Worm (Caenorhabditis elegans): ENCODE results near the gene sop-2.

The sop-2 gene

DNA sequence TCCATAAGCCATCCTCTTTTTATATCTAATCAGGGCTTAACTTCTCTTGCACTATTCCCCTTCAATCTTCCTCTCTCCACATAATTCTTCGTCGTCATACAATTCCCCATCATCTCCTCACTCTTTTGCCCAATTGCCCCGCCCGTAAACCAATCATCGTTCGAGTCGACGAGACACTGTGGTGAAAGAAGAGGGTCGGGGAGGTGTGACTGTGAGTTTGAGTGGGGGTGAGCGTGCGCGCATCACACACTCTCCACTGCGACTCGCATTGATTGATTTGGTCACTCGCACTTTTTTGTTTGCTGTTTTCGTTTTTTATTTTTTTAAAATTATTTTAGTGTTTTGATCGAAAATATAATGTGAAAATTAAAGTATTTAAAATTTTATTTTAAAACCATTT is 592 bp upstream of the sop-2 start (continued):
- TF ChIP-seq sma-9 (GFP tag; optimal IDR thresholded peaks at IDR 0.05) (no peak), sma-9 (tag; optimal IDR thresholded peaks at IDR 0.05) (no peak), sem-4 (tag; optimal IDR thresholded peaks at IDR 0.05) (no peak), unc-55 (GFP tag; optimal IDR thresholded peaks at IDR 0.05) (peak; percentile 85), ZK546.5 (tag; optimal IDR thresholded peaks at IDR 0.05) (no peak), lin-11 (tag; optimal IDR thresholded peaks at IDR 0.05) (peak; percentile 59), skn-1 (tag; optimal IDR thresholded peaks at IDR 0.05) (no peak), peb-1 (tag; optimal IDR thresholded peaks at IDR 0.05) (no peak), aly-2 (tag; optimal IDR thresholded peaks at IDR 0.05) (no peak), nhr-11 (tag; optimal IDR thresholded peaks at IDR 0.05) (no peak), lin-39 (tag; optimal IDR thresholded peaks at IDR 0.05) (no peak)

DNA sequence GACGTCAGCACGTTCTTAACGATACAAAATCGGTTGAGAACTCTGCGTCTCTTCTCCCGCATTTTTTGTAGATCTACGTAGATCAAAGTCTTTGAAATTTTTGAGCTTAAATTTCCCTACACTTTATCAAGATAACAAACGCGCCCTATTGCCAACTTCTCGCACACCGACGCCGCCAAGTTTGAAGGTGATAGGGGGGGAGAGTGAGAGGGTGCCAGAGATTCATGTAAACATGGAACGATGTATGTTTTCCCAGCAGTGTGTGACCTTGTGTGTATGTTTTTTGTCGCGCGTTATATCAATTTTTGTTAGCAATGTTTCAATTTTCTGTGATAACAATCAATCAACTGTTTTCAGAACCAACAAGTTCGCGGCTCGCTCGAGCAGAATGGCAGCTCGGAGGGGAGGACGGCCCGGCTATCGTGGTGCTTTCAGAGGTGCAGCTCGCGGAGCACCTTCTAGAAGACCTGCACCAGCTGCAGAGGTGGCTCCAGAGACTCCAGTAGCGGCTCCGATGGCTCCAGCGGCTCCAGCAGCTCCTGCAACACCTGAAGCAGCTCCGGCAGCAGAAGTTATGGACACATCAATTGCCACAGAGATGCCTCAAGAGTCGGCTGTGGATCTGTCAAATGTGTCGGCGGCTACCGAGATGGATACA is 2.0 kb downstream of the sop-2 start:
- TF ChIP-seq R02D3.7 (tag; optimal IDR thresholded peaks at IDR 0.05), result no peak
- TF ChIP-seq ceh-82 (tag; optimal IDR thresholded peaks at IDR 0.05), result no peak
- no peak for TF ChIP-seq zag-1 (tag; optimal IDR thresholded peaks at IDR 0.05)
- no peak for TF ChIP-seq sem-4 (tag; optimal IDR thresholded peaks at IDR 0.05)
- TF ChIP-seq peb-1 (tag; optimal IDR thresholded peaks at IDR 0.05), result no peak
- TF ChIP-seq elt-3 (tag; optimal IDR thresholded peaks at IDR 0.05), result no peak
- TF ChIP-seq ztf-4 (tag; optimal IDR thresholded peaks at IDR 0.05), result no peak
- peak; percentile 24 for TF ChIP-seq unc-55 (GFP tag; optimal IDR thresholded peaks at IDR 0.05)
- no peak for TF ChIP-seq sma-3 (GFP tag; optimal IDR thresholded peaks at IDR 0.05)
- no peak for TF ChIP-seq nhr-6 (tag; optimal IDR thresholded peaks at IDR 0.05)
- TF ChIP-seq nhr-25 (tag; optimal IDR thresholded peaks at IDR 0.05), result peak; percentile 17
- peak; percentile 28 for TF ChIP-seq nhr-129 (tag; optimal IDR thresholded peaks at IDR 0.05)
- TF ChIP-seq crh-2 (tag; optimal IDR thresholded peaks at IDR 0.05), result no peak
- TF ChIP-seq lin-11 (tag; optimal IDR thresholded peaks at IDR 0.05), result no peak
- no peak for TF ChIP-seq lin-39 (tag; optimal IDR thresholded peaks at IDR 0.05)
- TF ChIP-seq sma-9 (GFP tag; optimal IDR thresholded peaks at IDR 0.05), result no peak
- no peak for TF ChIP-seq sma-9 (tag; optimal IDR thresholded peaks at IDR 0.05)

DNA sequence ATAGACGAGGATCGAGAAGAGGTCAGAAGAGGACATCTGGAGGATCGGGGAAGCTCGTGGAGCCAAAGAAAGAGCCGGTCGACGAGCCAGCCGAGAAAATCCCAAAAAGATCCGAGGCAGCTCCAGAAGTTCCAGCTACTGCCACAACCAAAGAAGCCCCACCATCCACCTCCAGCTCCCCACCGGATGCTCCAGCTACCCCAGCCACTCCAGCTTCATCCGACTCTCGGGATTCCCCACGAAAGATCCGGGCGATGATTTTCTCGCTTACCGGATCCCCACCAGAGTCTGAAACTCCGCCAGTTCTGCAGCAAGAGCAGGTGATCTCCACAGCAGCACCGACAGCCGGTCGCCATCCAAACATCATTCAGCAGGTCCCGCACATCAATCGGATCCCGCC is 3.2 kb downstream of the sop-2 start:
- TF ChIP-seq zag-1 (tag; optimal IDR thresholded peaks at IDR 0.05), result no peak
- no peak for TF ChIP-seq unc-39 (tag; optimal IDR thresholded peaks at IDR 0.05)
- no peak for TF ChIP-seq skn-1 (tag; optimal IDR thresholded peaks at IDR 0.05)

DNA sequence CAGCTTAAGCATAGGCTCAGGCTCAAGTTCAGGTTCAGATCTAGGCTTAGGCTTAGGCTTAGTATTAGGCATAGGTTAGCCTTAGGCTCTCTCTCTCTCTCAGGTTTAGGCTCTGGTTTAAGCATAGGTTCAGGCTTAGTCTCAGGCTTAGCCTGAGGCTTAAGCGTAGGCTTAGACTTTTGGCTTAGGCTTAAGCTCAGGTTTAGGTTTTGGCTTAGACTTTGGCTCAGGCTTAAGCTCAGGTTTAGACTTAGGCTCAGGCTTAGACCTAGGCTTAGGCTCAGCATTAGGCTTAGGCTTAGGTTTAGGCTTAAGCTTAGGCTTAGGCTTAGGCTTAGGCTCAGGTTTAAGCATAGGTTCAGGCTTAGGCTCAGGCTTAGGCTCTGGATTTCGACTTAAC is 4.0 kb downstream of the sop-2 start:
- no peak for TF ChIP-seq elt-1 (tag; optimal IDR thresholded peaks at IDR 0.05)
- TF ChIP-seq blmp-1 (tag; optimal IDR thresholded peaks at IDR 0.05; ENCODE audit: insufficient read depth), result no peak
- no peak for TF ChIP-seq sma-3 (GFP tag; optimal IDR thresholded peaks at IDR 0.05)
- TF ChIP-seq peb-1 (tag; optimal IDR thresholded peaks at IDR 0.05), result no peak
- TF ChIP-seq lin-13 (GFP tag; optimal IDR thresholded peaks at IDR 0.05), result no peak
- no peak for TF ChIP-seq nhr-11 (tag; optimal IDR thresholded peaks at IDR 0.05)
- TF ChIP-seq zag-1 (tag; optimal IDR thresholded peaks at IDR 0.05), result no peak
- TF ChIP-seq nhr-77 (tag; optimal IDR thresholded peaks at IDR 0.05), result no peak
- TF ChIP-seq ztf-11 (tag; optimal IDR thresholded peaks at IDR 0.05), result no peak
- no peak for TF ChIP-seq sma-9 (GFP tag; optimal IDR thresholded peaks at IDR 0.05)
- no peak for TF ChIP-seq sma-9 (tag; optimal IDR thresholded peaks at IDR 0.05)
- TF ChIP-seq F13H6.1 (tag; optimal IDR thresholded peaks at IDR 0.05), result no peak
- TF ChIP-seq skn-1 (tag; optimal IDR thresholded peaks at IDR 0.05), result no peak
- no peak for TF ChIP-seq unc-39 (tag; optimal IDR thresholded peaks at IDR 0.05)

DNA sequence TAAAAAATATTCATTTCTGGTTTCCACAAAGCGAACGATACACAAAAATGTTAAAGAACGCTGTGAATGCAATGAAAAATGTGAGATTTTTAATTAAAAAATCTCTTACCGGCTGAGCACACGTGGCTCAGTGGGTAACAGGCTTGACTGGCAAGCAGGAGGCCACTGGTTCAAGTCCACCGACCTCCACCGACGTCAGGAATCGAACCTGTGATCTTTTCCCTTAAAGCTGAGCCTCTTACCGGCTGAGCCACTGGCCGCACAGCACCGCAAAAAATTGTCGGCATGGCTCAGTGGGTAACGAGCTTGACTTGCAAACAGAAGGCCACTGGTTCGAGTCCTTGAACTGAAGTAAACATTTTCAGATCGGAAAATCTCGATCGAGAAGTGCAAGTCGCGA is 5.0 kb downstream of the sop-2 start, which contains the start of gene C44C11.6:
TSS of gene C44C11.6 (plus strand) at position 23 of the 400 bp plus-strand sequence.
- TF ChIP-seq snpc-4 (tag; optimal IDR thresholded peaks at IDR 0.05) (no peak), F13H6.1 (tag; optimal IDR thresholded peaks at IDR 0.05) (peak; percentile 5), nhr-23 (tag; optimal IDR thresholded peaks at IDR 0.05) (no peak), nhr-129 (tag; optimal IDR thresholded peaks at IDR 0.05) (peak; percentile 11)

DNA sequence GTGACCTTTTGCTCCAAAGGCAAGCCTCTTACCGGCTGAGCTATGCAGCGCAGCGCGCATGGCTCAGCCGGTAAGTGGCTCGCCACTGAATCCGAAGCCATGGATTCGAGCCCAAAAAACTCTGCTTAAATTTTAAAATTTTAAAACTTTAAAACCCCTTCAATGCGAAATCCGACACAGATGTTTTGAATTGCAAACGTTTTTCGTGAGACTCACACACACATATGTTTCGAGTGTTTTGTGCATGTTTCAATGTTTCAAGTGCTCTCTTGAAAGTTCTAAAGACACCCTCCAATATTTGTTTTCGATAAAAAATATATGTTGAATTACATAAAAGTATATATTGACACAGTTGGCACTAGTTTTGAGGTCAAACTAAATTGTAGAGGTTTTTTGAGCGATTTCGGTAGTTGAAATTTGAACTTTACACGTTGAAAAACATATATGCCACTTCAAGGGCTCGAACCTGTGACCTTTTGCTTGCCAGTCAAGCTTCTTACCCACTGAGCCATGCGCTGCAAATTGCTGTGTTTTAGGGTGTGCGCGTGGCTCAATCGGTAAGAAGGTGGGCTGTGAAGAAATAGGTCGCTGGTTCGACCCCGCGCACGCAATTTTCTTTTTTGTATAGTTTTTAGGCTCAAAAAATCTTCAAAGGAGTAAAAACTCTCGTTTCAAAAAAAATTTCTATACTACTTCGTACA is 6.7 kb downstream of the sop-2 start:
- no peak for TF ChIP-seq nhr-10 (tag; optimal IDR thresholded peaks at IDR 0.05)
- TF ChIP-seq R02D3.7 (tag; optimal IDR thresholded peaks at IDR 0.05), result no peak
- no peak for TF ChIP-seq nhr-21 (tag; optimal IDR thresholded peaks at IDR 0.05)
- no peak for TF ChIP-seq unc-55 (GFP tag; optimal IDR thresholded peaks at IDR 0.05)

All from whole organism, L2 larva.